Worm (Caenorhabditis elegans) whole organism, L4/young adult: Measurements from ENCODE around the gene dct-12.

ENCODE experiments used
- W03F9.2 ChIP-seq: fragments of 150-350 bp; optimal IDR thresholded peaks from 2 replicates; lab custom pipeline; 2014; ENCODE audit warnings: missing biosample characterization, missing genetic modification characterization
- dao-5 ChIP-seq: sonication (generic microtip); optimal IDR thresholded peaks from 2 replicates; lab custom pipeline; 2016; ENCODE audit warnings: missing genotype, missing genetic modification characterization, moderate library complexity, missing compliant biosample characterization
- him-1 ChIP-seq: sonication (generic microtip); optimal IDR thresholded peaks from 2 replicates; lab custom pipeline; 2016; ENCODE audit warnings: missing genotype, missing genetic modification reagents, missing genetic modification characterization, missing compliant biosample characterization

Gene dct-12

ce11 chrII:12432356-12432755 is at the start of gene dct-12:
TSS of gene dct-12 (minus strand) at chrII:12432456.
- TF ChIP-seq W03F9.2 (tag; lab: Kevin White, UChicago) (no peak), dao-5 (tag; lab: Kevin White, UChicago) (no peak), him-1 (tag; lab: Kevin White, UChicago) (no peak)

DNA sequence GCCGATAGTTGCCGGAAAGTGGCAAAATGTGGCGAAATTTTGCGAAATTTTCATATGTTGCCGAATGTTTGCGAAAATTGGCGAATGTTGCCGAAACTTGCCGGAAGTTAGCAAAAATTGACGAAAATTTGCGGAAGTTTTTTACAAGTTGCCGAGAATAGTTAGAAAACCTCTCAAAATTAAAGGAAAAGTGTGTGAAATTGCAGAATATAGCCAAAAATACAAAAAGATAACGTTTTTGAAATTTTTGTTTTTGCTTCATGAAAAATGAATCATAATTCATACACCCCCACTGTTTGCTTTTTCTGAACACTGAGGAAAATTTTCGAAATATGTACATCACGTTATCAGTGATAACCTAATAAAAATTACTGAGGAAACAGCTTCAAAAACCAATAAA is 49.4 kb upstream of the dct-12 start:
- TF ChIP-seq him-1 (tag; lab: Kevin White, UChicago): no peak
- TF ChIP-seq W03F9.2 (tag; lab: Kevin White, UChicago): no peak
- TF ChIP-seq dao-5 (tag; lab: Kevin White, UChicago): no peak

- TF ChIP-seq dao-5 (tag; lab: Kevin White, UChicago) (no peak), W03F9.2 (tag; lab: Kevin White, UChicago) (no peak), him-1 (tag; lab: Kevin White, UChicago) (no peak)
These were observed 48.6 kb upstream of the dct-12 start, which contains the start of gene arrd-9 for ce11 chrII:12480811-12481210. TSS of gene arrd-9 (minus strand) at chrII:12480911.

DNA sequence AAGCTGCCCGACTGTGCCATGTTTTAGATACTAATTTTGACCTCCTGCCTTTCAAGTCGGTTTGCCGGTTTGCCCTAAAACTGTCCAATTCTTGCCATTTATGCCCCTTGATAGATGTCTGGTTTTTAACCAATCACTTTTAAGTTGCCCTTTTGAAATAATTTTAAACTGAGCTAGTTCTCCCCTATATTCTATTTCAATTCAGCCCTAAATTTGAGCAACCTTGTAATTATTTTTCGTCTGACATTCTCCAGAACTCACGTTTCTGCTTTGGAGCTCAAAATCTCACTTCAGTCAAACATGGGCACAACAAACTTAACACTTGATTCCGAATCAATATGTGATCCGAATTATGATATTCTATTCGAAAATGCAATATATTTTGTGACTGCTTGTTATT is 41.1 kb upstream of the dct-12 start, which contains the start of gene srg-17:
TSS of gene srg-17 (plus strand) at position 301 of the 400 bp plus-strand sequence.
- TF ChIP-seq dao-5 (tag; lab: Kevin White, UChicago) (no peak), him-1 (tag; lab: Kevin White, UChicago) (no peak), W03F9.2 (tag; lab: Kevin White, UChicago) (no peak)

DNA sequence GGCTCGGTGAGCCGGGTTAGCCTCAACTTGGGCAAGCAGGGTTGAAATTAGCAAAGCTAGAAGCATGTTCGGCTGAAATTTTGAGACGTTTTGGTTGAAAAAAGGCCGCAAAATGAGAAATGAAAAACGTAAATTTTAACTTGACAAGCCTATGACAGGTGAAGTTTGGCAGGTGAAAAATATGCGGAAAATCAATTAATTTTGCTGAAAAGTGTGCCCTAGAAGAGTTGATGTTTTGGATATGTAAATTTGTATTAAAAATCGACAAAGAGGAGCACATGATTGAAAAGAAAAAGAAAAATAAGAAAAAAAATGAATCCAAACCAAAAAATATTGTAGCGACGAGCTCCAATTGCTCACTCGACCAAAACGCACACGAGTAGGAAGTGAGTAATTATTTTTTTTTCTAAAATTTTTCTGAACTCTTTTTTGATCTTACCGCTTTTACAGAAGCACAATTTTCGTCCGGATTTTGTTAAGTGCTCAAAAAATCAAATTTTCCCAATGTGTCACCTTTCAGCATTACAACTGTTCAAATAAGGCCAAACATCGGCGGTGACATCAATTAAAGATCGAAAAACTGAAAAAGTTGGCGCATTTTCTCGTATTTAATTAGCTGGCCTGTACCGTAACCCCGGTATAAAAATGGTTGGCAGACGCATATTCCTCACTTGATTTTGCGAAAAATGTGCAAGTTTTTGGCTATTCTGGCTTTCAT is 39.0 kb upstream of the dct-12 start, which contains the start of the genes F15A4.5 and phat-8:
TSS of gene F15A4.5 (minus strand) at position 101 of the 718 bp plus-strand sequence.
TSS of gene phat-8 (plus strand) at position 668 of the 718 bp plus-strand sequence.
- no peak for TF ChIP-seq W03F9.2 (tag; lab: Kevin White, UChicago)

- TF ChIP-seq W03F9.2 (tag; lab: Kevin White, UChicago): no peak
- no peak for TF ChIP-seq dao-5 (tag; lab: Kevin White, UChicago)
These were observed 34.8 kb upstream of the dct-12 start, which contains the start of gene srg-16 for ce11 chrII:12467047-12467446. TSS of gene srg-16 (plus strand) at chrII:12467133.

ce11 chrII:12465557-12465956 is 33.3 kb upstream of the dct-12 start, which contains the start of gene sre-37:
TSS of gene sre-37 (plus strand) at chrII:12465857.
- no peak for TF ChIP-seq W03F9.2 (tag; lab: Kevin White, UChicago)
- TF ChIP-seq dao-5 (tag; lab: Kevin White, UChicago): no peak
- no peak for TF ChIP-seq him-1 (tag; lab: Kevin White, UChicago)

DNA sequence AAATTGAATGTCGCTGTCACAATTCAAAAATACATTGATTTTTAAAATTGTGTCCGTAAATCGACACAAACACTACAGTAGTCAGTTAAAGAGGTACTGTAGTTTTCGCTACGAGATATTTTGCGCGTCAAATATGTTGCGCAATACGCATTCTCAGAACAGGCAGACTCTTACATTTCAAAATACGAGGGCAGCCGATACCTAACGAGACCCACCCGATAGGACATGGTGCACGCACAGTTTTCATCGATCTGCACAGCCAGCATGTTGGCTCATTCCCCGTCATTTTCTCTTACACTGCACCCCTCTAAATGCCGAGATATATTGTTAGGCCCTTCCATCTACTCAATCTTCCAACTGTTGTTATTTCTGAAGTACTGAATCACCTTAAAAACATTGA is 30.0 kb upstream of the dct-12 start, which contains the start of gene F15A4.2:
TSS of gene F15A4.2 (plus strand) at position 301 of the 400 bp plus-strand sequence.
- no peak for TF ChIP-seq dao-5 (tag; lab: Kevin White, UChicago)
- no peak for TF ChIP-seq him-1 (tag; lab: Kevin White, UChicago)
- TF ChIP-seq W03F9.2 (tag; lab: Kevin White, UChicago): no peak

DNA sequence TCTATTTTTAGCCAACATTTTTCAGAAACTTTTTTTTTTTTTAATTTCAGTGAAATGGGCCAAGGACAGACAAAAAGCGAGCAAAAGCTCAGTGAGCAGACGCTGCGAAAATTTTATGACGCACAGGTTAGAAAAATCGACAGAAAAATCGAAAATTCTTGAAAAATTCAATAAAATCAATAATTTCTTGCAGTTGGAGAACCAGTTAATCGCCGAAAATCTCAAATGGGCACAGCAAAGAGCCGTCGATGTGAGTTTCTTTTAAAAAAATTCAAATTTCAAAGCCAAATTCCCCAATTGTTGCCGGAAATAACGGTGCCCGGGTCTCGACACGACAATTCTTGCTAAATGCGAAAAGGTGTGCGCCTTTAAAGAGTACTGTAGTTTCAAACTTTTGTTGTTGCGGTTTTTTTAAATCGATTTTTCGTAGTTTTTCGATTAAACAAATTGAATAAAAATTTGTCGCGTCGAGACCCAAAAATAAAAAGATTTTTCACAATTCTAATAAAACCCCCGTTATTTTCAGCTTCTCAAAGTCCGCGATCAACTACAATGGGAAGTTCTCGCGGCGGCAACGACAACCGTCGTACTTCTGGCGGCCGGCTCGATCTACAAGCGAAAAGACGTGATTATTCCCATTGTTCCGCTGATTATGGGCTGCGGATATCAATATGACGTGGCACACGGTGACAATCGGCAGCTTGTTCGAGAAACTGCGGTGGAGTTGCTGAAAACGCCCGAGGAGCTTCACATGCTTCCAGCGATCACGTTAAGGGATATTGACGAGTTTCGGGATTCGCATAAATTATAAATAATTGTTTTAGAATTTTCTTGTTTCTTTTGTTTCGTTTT is 28.6 kb upstream of the dct-12 start, which contains the start of gene tag-280:
TSS of gene tag-280 (plus strand) at position 51 of the 852 bp plus-strand sequence.
- TF ChIP-seq W03F9.2 (tag; lab: Kevin White, UChicago) (no peak), him-1 (tag; lab: Kevin White, UChicago) (no peak), dao-5 (tag; lab: Kevin White, UChicago) (no peak)

ce11 chrII:12459422-12459821 is 27.2 kb upstream of the dct-12 start, which contains the start of gene tag-281:
TSS of gene tag-281 (plus strand) at chrII:12459761.
- TF ChIP-seq him-1 (tag; lab: Kevin White, UChicago) (no peak), W03F9.2 (tag; lab: Kevin White, UChicago) (peak; percentile 72)

DNA sequence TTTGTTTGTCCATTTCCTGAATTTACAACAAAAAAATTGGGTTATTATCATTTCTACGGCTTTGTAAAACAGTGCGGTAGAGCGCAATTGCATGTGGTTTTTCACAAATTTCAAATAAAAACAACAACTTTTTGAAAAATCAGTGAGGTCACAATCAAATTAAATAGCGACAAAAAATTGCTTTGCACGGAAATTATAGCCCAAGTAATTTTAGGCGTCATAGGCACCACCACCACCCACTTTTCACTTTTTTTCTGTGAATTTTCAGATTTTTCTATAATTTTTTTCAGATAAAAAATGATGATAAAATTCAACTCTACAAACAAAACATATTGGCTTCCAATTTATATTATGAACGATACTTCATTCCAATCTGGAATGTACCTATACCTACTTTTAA is 25.0 kb upstream of the dct-12 start, which contains the start of gene sre-38:
TSS of gene sre-38 (plus strand) at position 301 of the 400 bp plus-strand sequence.
- TF ChIP-seq W03F9.2 (tag; lab: Kevin White, UChicago) (no peak), him-1 (tag; lab: Kevin White, UChicago) (no peak), dao-5 (tag; lab: Kevin White, UChicago) (no peak)

DNA sequence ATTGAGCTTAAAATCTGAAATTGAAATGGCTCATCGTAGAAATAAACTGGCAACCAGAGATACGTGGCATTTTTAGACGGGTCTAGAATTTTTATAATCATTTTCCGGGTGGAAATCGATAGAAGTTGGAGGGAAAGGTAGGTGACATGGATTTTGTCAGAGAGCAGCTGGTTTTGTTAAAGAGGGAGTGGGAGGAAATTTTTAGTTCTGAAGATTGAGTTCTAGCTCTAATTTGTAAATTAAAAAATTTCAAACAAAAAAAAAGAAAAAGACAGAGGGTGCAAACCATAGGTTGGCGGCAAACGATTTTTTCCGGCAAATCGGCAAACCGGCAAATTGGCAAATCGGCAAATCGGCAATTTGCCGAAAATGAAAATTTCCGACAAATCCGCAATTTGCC is 24.4 kb upstream of the dct-12 start, which contains the start of gene sre-32:
TSS of gene sre-32 (minus strand) at position 101 of the 400 bp plus-strand sequence.
- no peak for TF ChIP-seq him-1 (tag; lab: Kevin White, UChicago)
- no peak for TF ChIP-seq W03F9.2 (tag; lab: Kevin White, UChicago)
- no peak for TF ChIP-seq dao-5 (tag; lab: Kevin White, UChicago)
